Worm (Caenorhabditis elegans): Measurements from ENCODE around the gene R07E5.19.
A peak's percentile ranks its signal among the peaks of the same experiment; 100 is the strongest.

R07E5.19 gene

ce11 chrIII:4450773-4451423, 33.0 kb upstream of the R07E5.19 start:
- TF ChIP-seq daf-8 (GFP tag; IDR thresholded peaks at IDR 0.05) (no peak), D1046.2 (GFP tag; IDR thresholded peaks at IDR 0.05) (0 out of 2 replicates have a peak, but pooled peaks have one; percentile 18), sdz-12 (GFP tag; optimal IDR thresholded peaks at IDR 0.05) (no peak), lin-38 (GFP tag; IDR thresholded peaks at IDR 0.05) (no peak)

- TF ChIP-seq aly-2 (tag; optimal IDR thresholded peaks at IDR 0.05) = no peak
- 0 out of 2 replicates have a peak, but pooled peaks have one; percentile 14 for TF ChIP-seq snpc-1.2 (GFP tag; IDR thresholded peaks at IDR 0.05)
- 0 out of 2 replicates have a peak, but pooled peaks have one; percentile 15 for TF ChIP-seq nhr-41 (GFP tag; IDR thresholded peaks at IDR 0.05)
- TF ChIP-seq lin-1 (GFP tag; IDR thresholded peaks at IDR 0.05) = no peak
- peak; percentile 4 for TF ChIP-seq duxl-1 (tag; optimal IDR thresholded peaks at IDR 0.05; ENCODE audit: poor library complexity)
- TF ChIP-seq lin-15B (tag; optimal IDR thresholded peaks at IDR 0.05) = no peak
- TF ChIP-seq dve-1 (tag; optimal IDR thresholded peaks at IDR 0.05; ENCODE audit: insufficient read depth) = peak; percentile 19
- TF ChIP-seq vab-7 (GFP tag; IDR thresholded peaks at IDR 0.05) = peak; percentile 59; the same call in 1 of the 2 replicates
- TF ChIP-seq ceh-20 (GFP tag; IDR thresholded peaks at IDR 0.05) = 0 out of 2 replicates have a peak, but pooled peaks have one; percentile 14
- TF ChIP-seq madf-5 (GFP tag; IDR thresholded peaks at IDR 0.05) = 0 out of 4 replicates have a peak, but pooled peaks of 1 of the 2 experiments have one; percentile 38
- peak; percentile 62; the same call in 1 of the 2 replicates for TF ChIP-seq dmd-9 (GFP tag; IDR thresholded peaks at IDR 0.05)
- TF ChIP-seq sdz-12 (GFP tag; optimal IDR thresholded peaks at IDR 0.05) = no peak
- TF ChIP-seq egl-43 (GFP tag; IDR thresholded peaks at IDR 0.05) = peak; percentile 74; the same call in 1 of the 2 replicates
- TF ChIP-seq ceh-32 (tag; optimal IDR thresholded peaks at IDR 0.05; ENCODE audit: poor library complexity) = no peak
- peak; percentile 46; the same call in 1 of the 2 replicates for TF ChIP-seq T26A8.4 (GFP tag; IDR thresholded peaks at IDR 0.05)
- TF ChIP-seq ceh-44 (GFP tag; IDR thresholded peaks at IDR 0.05) = no peak
- no peak for TF ChIP-seq ama-1 (optimal IDR thresholded peaks at IDR 0.05)
- TF ChIP-seq F44E2.7 (GFP tag; IDR thresholded peaks at IDR 0.05) = 0 out of 2 replicates have a peak, but pooled peaks have one; percentile 45
- TF ChIP-seq ZK337.2 (GFP tag; IDR thresholded peaks at IDR 0.05) = peak; percentile 38; the same call in 1 of the 2 replicates
- peak; percentile 72; the same call in 1 of the 2 replicates for TF ChIP-seq Y75B8A.6 (GFP tag; IDR thresholded peaks at IDR 0.05)
- peak; percentile 69 for TF ChIP-seq lim-7 (GFP tag; IDR thresholded peaks at IDR 0.05)
- TF ChIP-seq mes-2 (tag; optimal IDR thresholded peaks at IDR 0.05; ENCODE audit: poor library complexity, severe bottlenecking) = peak; percentile 57
- no peak for TF ChIP-seq skn-1 (tag; optimal IDR thresholded peaks at IDR 0.05)
- no peak for TF ChIP-seq nhr-6 (tag; optimal IDR thresholded peaks at IDR 0.05)
- peak; percentile 23 for TF ChIP-seq Y5F2A.4 (GFP tag; optimal IDR thresholded peaks at IDR 0.05)
- peak; percentile 64 for TF ChIP-seq lin-38 (GFP tag; IDR thresholded peaks at IDR 0.05)
- TF ChIP-seq daf-16 (GFP tag; optimal IDR thresholded peaks at IDR 0.05) = peak in 1 of 2 experiments; percentile 64
- no peak for TF ChIP-seq daf-16 (tag; optimal IDR thresholded peaks at IDR 0.05)
- TF ChIP-seq ceh-82 (tag; optimal IDR thresholded peaks at IDR 0.05) = no peak
- TF ChIP-seq dmd-8 (GFP tag; IDR thresholded peaks at IDR 0.05) = peak; percentile 85
- peak; percentile 43; the same call in 1 of the 2 replicates for TF ChIP-seq ctbp-1 (GFP tag; IDR thresholded peaks at IDR 0.05)
- TF ChIP-seq dmd-6 (GFP tag; IDR thresholded peaks at IDR 0.05) = peak; percentile 44; the same call in 1 of the 2 replicates
- no peak for TF ChIP-seq ztf-11 (tag; optimal IDR thresholded peaks at IDR 0.05)
- TF ChIP-seq F26F4.8 (GFP tag; conservative IDR thresholded peaks at IDR 0.05) = peak; percentile 59; the same call in 1 of the 2 replicates
- no peak for TF ChIP-seq mdl-1 (tag; optimal IDR thresholded peaks at IDR 0.05)
- TF ChIP-seq lsy-2 (tag; optimal IDR thresholded peaks at IDR 0.05) = no peak
- TF ChIP-seq pha-4 (GFP tag; IDR thresholded peaks at IDR 0.05) = peak; percentile 62; the same call in 1 of the 2 replicates
- no peak for TF ChIP-seq pha-4 (tag; optimal IDR thresholded peaks at IDR 0.05)
- 0 out of 2 replicates have a peak, but pooled peaks have one; percentile 60 for TF ChIP-seq arid-1 (GFP tag; conservative IDR thresholded peaks at IDR 0.05)
- TF ChIP-seq nhr-42 (GFP tag; IDR thresholded peaks at IDR 0.05) = 0 out of 2 replicates have a peak, but pooled peaks have one; percentile 28
- no peak for TF ChIP-seq ceh-28 (tag; optimal IDR thresholded peaks at IDR 0.05)
- TF ChIP-seq zfp-3 (GFP tag; conservative IDR thresholded peaks at IDR 0.05) = 0 out of 2 replicates have a peak, but pooled peaks have one; percentile 16
- no peak for TF ChIP-seq D1046.2 (GFP tag; IDR thresholded peaks at IDR 0.05)
Observed at ce11 chrIII:4449893-4450579, 32.2 kb upstream of the R07E5.19 start, which contains the start of gene ceh-43. Gene ceh-43 (minus strand): TSS chrIII:4449943.

Data from whole organism, L4 larva.